Worm (Caenorhabditis elegans) whole organism, L4 larva: Measurements from ENCODE around the gene srsx-40.

Experiments used
- ama-1 ChIP-seq: fragments of 150-350 bp; optimal IDR thresholded peaks from 2 replicates; lab custom pipeline; 2014; ENCODE audit warnings: inconsistent platforms, mixed read lengths
- egl-27 ChIP-seq: sonication (generic microtip); optimal IDR thresholded peaks from 3 replicates; lab custom pipeline; 2017; ENCODE audit warnings: missing biosample characterization, missing genetic modification reagents, missing genetic modification characterization
- egl-43 ChIP-seq: fragments of 200-800 bp; sonication (Bioruptor generic); IDR thresholded peaks from 2 replicates; pipeline ENCODE4 v1.3.6; 2022; ENCODE audit warnings: missing genetic modification reagents, missing genetic modification characterization, missing compliant biosample characterization
- fos-1 ChIP-seq: fragments of 150-350 bp; optimal IDR thresholded peaks from 2 replicates; lab custom pipeline; 2014; ENCODE audit warnings: missing biosample characterization, missing genetic modification characterization

DNA sequence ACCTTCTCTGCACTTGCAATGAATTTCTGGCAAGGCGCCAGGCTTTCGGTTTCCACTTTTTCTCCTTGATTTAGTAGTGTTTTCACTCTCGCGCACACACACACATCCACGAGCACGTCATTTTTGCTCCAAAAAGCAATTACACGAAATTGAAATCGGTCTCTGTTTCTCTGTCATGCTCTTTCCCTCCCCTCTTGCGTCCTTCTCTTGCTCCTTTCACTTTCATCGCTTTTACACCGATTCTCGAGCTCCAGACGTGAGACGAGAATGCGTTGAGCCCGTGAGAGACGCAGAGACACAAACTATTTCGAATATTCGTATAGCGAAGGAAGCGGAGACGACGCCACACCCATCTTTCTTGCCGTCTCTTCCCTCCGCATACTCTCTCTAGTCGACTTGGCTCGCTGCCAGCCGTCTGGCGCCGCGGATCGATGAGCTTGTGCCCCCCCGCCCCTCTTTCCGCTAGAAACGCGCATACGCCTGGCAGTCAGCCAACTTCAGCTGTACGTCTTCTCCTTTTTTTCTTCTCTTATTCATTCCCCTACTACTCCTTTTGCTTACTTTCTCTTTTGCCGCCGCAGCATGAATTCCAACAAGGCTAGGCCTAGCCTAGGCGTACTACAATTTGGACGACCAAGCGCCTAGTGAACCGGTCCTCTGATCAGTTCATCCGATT is 24.7 kb upstream of the srsx-40 start:
- TF ChIP-seq fos-1 (tag; lab: Kevin White, UChicago), result no peak
- no peak for TF ChIP-seq ama-1
- no peak for TF ChIP-seq egl-27
- TF ChIP-seq egl-43 (GFP tag; lab: Robert Waterston, UW), result peak; percentile 89
